Worm (Caenorhabditis elegans) whole organism, L3 larva: ENCODE data around the gene sysm-1.
A peak's percentile ranks its signal among the peaks of the same experiment; 100 is the strongest.

Source experiments
- aly-2 ChIP-seq: fragments of 150-350 bp; optimal IDR thresholded peaks from 2 replicates; lab custom pipeline; 2014; ENCODE audit warnings: missing biosample characterization, missing genetic modification characterization
- ceh-28 ChIP-seq: fragments of 150-350 bp; optimal IDR thresholded peaks from 2 replicates; lab custom pipeline; 2014; ENCODE audit warnings: missing biosample characterization, missing genetic modification reagents, missing genetic modification characterization
- egl-27 ChIP-seq: sonication (generic microtip); optimal IDR thresholded peaks from 4 replicates; lab custom pipeline; 2017; ENCODE audit warnings: missing biosample characterization, missing genetic modification reagents, missing genetic modification characterization
- egl-5 ChIP-seq: fragments of 150-350 bp; optimal IDR thresholded peaks from 2 replicates; lab custom pipeline; 2017; ENCODE audit warnings: missing biosample characterization, missing genetic modification reagents, missing genetic modification characterization, inconsistent platforms
- elt-1 ChIP-seq: fragments of 150-350 bp; optimal IDR thresholded peaks from 2 replicates; lab custom pipeline; 2014; ENCODE audit warnings: missing biosample characterization, missing genetic modification characterization
- lin-15B ChIP-seq: fragments of 150-350 bp; optimal IDR thresholded peaks from 2 replicates; lab custom pipeline; 2014; ENCODE audit warnings: missing biosample characterization, missing genetic modification characterization
- pha-4 ChIP-seq: fragments of 150-350 bp; optimal IDR thresholded peaks from 2 replicates; lab custom pipeline; 2014; ENCODE audit warnings: missing biosample characterization, missing genetic modification reagents, missing genetic modification characterization
- snpc-4 ChIP-seq: fragments of 150-350 bp; optimal IDR thresholded peaks from 2 replicates; lab custom pipeline; 2014; ENCODE audit warnings: missing biosample characterization, missing genetic modification characterization
- unc-62 ChIP-seq: fragments of 150-350 bp; sonication (generic microtip); optimal IDR thresholded peaks from 4 replicates; lab custom pipeline; 2014; ENCODE audit warnings: missing biosample characterization, missing genetic modification reagents, missing genetic modification characterization

- TF ChIP-seq snpc-4 (tag; lab: Kevin White, UChicago), result no peak
- TF ChIP-seq pha-4 (tag; lab: Kevin White, UChicago), result peak; percentile 45
- TF ChIP-seq egl-5 (tag; lab: Kevin White, UChicago), result no peak
- TF ChIP-seq ceh-28, result no peak
- TF ChIP-seq elt-1, result no peak
- no peak for TF ChIP-seq unc-62
- TF ChIP-seq egl-27 (tag; lab: Kevin White, UChicago), result no peak
- peak; percentile 35 for TF ChIP-seq lin-15B
- TF ChIP-seq aly-2 (tag; lab: Kevin White, UChicago), result no peak
Measured at ce11 chrII:9108443-9108842, 25.4 kb upstream of the sysm-1 start, which contains the start of gene dnj-23.
